Worm (Caenorhabditis elegans) whole organism, midembryonic: Measurements from ENCODE around the gene dlg-1.

ENCODE experiments used
- T22C8.4 ChIP-seq: fragments of 200-800 bp; sonication (Bioruptor generic); IDR thresholded peaks from 2 replicates; pipeline ENCODE4 v1.3.6; 2022; ENCODE audit warnings: missing genetic modification characterization, missing compliant biosample characterization
- cog-1 ChIP-seq: sonication (generic microtip); optimal IDR thresholded peaks from 2 replicates; lab custom pipeline; 2016; ENCODE audit warnings: missing genetic modification characterization, missing compliant biosample characterization
- flt-1 ChIP-seq: fragments of 200-800 bp; sonication (Bioruptor generic); IDR thresholded peaks from 2 replicates; pipeline ENCODE4 v1.3.6; 2022; ENCODE audit warnings: missing genetic modification characterization, missing compliant biosample characterization
- klf-2 ChIP-seq: fragments of 200-800 bp; sonication (Bioruptor generic); conservative IDR thresholded peaks from 2 replicates; pipeline ENCODE4 v1.3.6; 2022; ENCODE audit warnings: missing genetic modification reagents, missing genetic modification characterization, missing compliant biosample characterization
- med-1 ChIP-seq: sonication (generic microtip); optimal IDR thresholded peaks from 2 replicates; lab custom pipeline; 2017; ENCODE audit warnings: missing genetic modification characterization, mild to moderate bottlenecking, missing compliant biosample characterization, antibody characterized with exemption, missing genetic modification reagents; ENCODE audit not compliant: insufficient read depth
- ref-1 ChIP-seq: fragments of 200-800 bp; sonication (Bioruptor generic); conservative IDR thresholded peaks from 2 replicates; pipeline ENCODE4 v1.3.6; 2022; ENCODE audit warnings: missing genetic modification reagents, missing genetic modification characterization, missing compliant biosample characterization
- tab-1 ChIP-seq: fragments of 200-800 bp; sonication (Bioruptor generic); IDR thresholded peaks from 2 replicates; pipeline ENCODE4 v1.3.6; 2022; ENCODE audit warnings: missing genetic modification characterization, missing compliant biosample characterization
- ztf-23 ChIP-seq: fragments of 200-800 bp; sonication (Bioruptor generic); IDR thresholded peaks from 2 replicates; pipeline ENCODE4 v1.3.6; 2022; ENCODE audit warnings: missing genetic modification reagents, missing genetic modification characterization, missing compliant biosample characterization
- ztf-29 ChIP-seq: fragments of 200-800 bp; sonication (Bioruptor generic); IDR thresholded peaks from 2 replicates; pipeline ENCODE4 v1.3.6; 2022; ENCODE audit warnings: missing genetic modification reagents, missing genetic modification characterization, missing compliant biosample characterization

DNA sequence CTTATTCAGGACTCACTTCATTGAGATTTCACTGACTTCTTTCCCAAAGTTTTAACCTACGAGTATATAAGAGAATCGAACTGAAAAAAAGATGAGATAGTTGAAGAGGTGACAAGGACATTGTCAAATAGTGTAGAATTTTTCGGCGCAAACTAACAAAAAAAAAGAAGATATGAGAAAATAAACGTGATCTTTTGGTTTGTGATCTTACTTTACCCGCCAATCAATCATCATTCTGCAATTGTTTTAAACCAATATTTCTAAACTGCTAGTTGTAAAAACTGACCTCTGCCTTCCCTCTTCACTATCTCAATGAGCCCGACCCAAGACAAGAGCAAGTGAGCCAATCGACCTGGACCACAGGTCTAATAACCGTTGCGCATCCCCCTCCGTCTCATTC, 13.4 kb upstream of the dlg-1 start:
- no peak for TF ChIP-seq ref-1 (GFP tag; lab: Robert Waterston, UW)
- TF ChIP-seq tab-1 = no peak
- no peak for TF ChIP-seq cog-1 (tag; lab: Kevin White, UChicago)
- TF ChIP-seq ztf-23 (GFP tag; lab: Robert Waterston, UW) = no peak
- TF ChIP-seq T22C8.4 (GFP tag; lab: Robert Waterston, UW) = no peak
- no peak for TF ChIP-seq ztf-29 (GFP tag; lab: Robert Waterston, UW)
- TF ChIP-seq flt-1 (GFP tag; lab: Robert Waterston, UW) = no peak
- no peak for TF ChIP-seq klf-2 (GFP tag; lab: Robert Waterston, UW)
- no peak for TF ChIP-seq med-1 (GFP tag; lab: Kevin White, UChicago)
